Fruit fly (Drosophila melanogaster) whole organism, embryonic: ENCODE measurements around the gene IntS14.

Source experiments
- CG10147 ChIP-seq: fragments of 200-800 bp; sonication (Bioruptor generic); optimal IDR thresholded peaks from 2 replicates; lab custom pipeline; 2019; ENCODE audit warnings: missing biosample characterization, mild to moderate bottlenecking, missing genetic modification characterization, moderate library complexity
- CG10274 ChIP-seq: fragments of 200-800 bp; sonication (Bioruptor generic); optimal IDR thresholded peaks from 3 replicates; lab custom pipeline; 2017; ENCODE audit warnings: missing biosample characterization, mild to moderate bottlenecking, missing genetic modification characterization
- CG10462 ChIP-seq: fragments of 200-800 bp; sonication (Bioruptor generic); optimal IDR thresholded peaks from 2 replicates; lab custom pipeline; 2016; ENCODE audit warnings: missing biosample characterization, missing genetic modification characterization
- CG2120 ChIP-seq: fragments of 200-800 bp; sonication (Bioruptor generic); optimal IDR thresholded peaks from 3 replicates; lab custom pipeline; 2016; ENCODE audit warnings: missing biosample characterization, missing genetic modification characterization
- CG2678 ChIP-seq: fragments of 200-800 bp; sonication (Bioruptor generic); optimal IDR thresholded peaks from 3 replicates; lab custom pipeline; 2019; ENCODE audit warnings: missing biosample characterization, mild to moderate bottlenecking, missing genetic modification characterization, moderate library complexity
- CG42726 ChIP-seq: fragments of 200-800 bp; sonication (Bioruptor generic); IDR thresholded peaks from 2 replicates; pipeline ENCODE4 v1.3.6; 2022; ENCODE audit warnings: missing biosample characterization, missing genetic modification characterization; ENCODE audit not compliant: partially characterized antibody
- CG4328 ChIP-seq: fragments of 200-800 bp; sonication (Bioruptor generic); optimal IDR thresholded peaks from 3 replicates; lab custom pipeline; 2017; ENCODE audit warnings: missing biosample characterization, missing genetic modification reagents, missing genetic modification characterization
- CG4617 ChIP-seq: fragments of 200-800 bp; sonication (Bioruptor generic); optimal IDR thresholded peaks from 3 replicates; lab custom pipeline; 2016; ENCODE audit warnings: missing biosample characterization, missing genetic modification characterization, borderline replicate concordance
- CG6813 ChIP-seq: fragments of 200-800 bp; sonication (Bioruptor generic); optimal IDR thresholded peaks from 2 replicates; lab custom pipeline; 2017; ENCODE audit warnings: missing biosample characterization, missing genetic modification characterization, mild to moderate bottlenecking, moderate library complexity, missing genetic modification reagents
- CG7556 ChIP-seq: fragments of 200-800 bp; sonication (Bioruptor generic); optimal IDR thresholded peaks from 2 replicates; lab custom pipeline; 2017; ENCODE audit warnings: missing biosample characterization, mild to moderate bottlenecking, missing genetic modification characterization
- CG9609 ChIP-seq: fragments of 200-800 bp; sonication (Bioruptor generic); optimal IDR thresholded peaks from 3 replicates; lab custom pipeline; 2016; ENCODE audit warnings: missing biosample characterization, missing genetic modification characterization
- CG9932 ChIP-seq: fragments of 200-800 bp; sonication (Bioruptor generic); IDR thresholded peaks from 2 replicates; pipeline ENCODE4 v1.3.6; 2022; ENCODE audit warnings: missing biosample characterization, missing genetic modification characterization
- CoRest ChIP-seq: fragments of 200-800 bp; sonication (Bioruptor generic); optimal IDR thresholded peaks from 3 replicates; lab custom pipeline; 2018; ENCODE audit warnings: missing biosample characterization, mild to moderate bottlenecking, missing genetic modification characterization, moderate library complexity
- Deaf1 ChIP-seq: fragments of 200-800 bp; optimal IDR thresholded peaks from 3 replicates; lab custom pipeline; 2019; ENCODE audit warnings: missing biosample characterization, mild to moderate bottlenecking, missing genetic modification characterization, moderate library complexity
- Dek ChIP-seq: fragments of 200-800 bp; sonication (Bioruptor generic); optimal IDR thresholded peaks from 3 replicates; lab custom pipeline; 2019; ENCODE audit warnings: missing biosample characterization, mild to moderate bottlenecking, missing genetic modification characterization, moderate library complexity
- Doc3 ChIP-seq: fragments of 200-800 bp; sonication (Bioruptor generic); IDR thresholded peaks from 3 replicates; pipeline ENCODE4 v1.3.6; 2022; ENCODE audit warnings: missing biosample characterization, missing genetic modification characterization; ENCODE audit not compliant: partially characterized antibody
- Fer1 ChIP-seq: fragments of 200-800 bp; sonication (Bioruptor generic); optimal IDR thresholded peaks from 2 replicates; lab custom pipeline; 2017; ENCODE audit warnings: missing biosample characterization, mild to moderate bottlenecking, missing genetic modification characterization
- HHEX ChIP-seq: fragments of 200-800 bp; sonication (Bioruptor generic); optimal IDR thresholded peaks from 3 replicates; lab custom pipeline; 2017; ENCODE audit warnings: missing biosample characterization, mild to moderate bottlenecking, missing genetic modification characterization, missing genetic modification reagents
- Hmr ChIP-seq: fragments of 200-800 bp; sonication (Bioruptor generic); optimal IDR thresholded peaks from 3 replicates; lab custom pipeline; 2017; ENCODE audit warnings: mild to moderate bottlenecking, missing biosample characterization, missing genetic modification reagents, missing genetic modification characterization
- Hr3 ChIP-seq: fragments of 200-800 bp; sonication (Bioruptor generic); optimal IDR thresholded peaks from 3 replicates; lab custom pipeline; 2016; ENCODE audit warnings: missing biosample characterization, missing genetic modification characterization
- Jarid2 ChIP-seq: fragments of 200-800 bp; sonication (Bioruptor generic); optimal IDR thresholded peaks from 3 replicates; lab custom pipeline; 2017; ENCODE audit warnings: mild to moderate bottlenecking, missing biosample characterization, missing genetic modification reagents, missing genetic modification characterization
- Med ChIP-seq: fragments of 200-800 bp; sonication (Bioruptor generic); peaks from one replicate; lab custom pipeline; 2016; ENCODE audit warnings: missing biosample characterization, missing genetic modification characterization, mild to moderate bottlenecking, inconsistent platforms, moderate library complexity
- Meics ChIP-seq: fragments of 200-800 bp; sonication (Bioruptor generic); optimal IDR thresholded peaks from 2 replicates; lab custom pipeline; 2017; ENCODE audit warnings: missing biosample characterization, mild to moderate bottlenecking, missing genetic modification characterization
- Six4 ChIP-seq: fragments of 200-800 bp; sonication (Bioruptor generic); optimal IDR thresholded peaks from 2 replicates; lab custom pipeline; 2016; ENCODE audit warnings: missing biosample characterization, missing genetic modification characterization
- abd-A ChIP-seq: fragments of 200-800 bp; sonication (Bioruptor generic); optimal IDR thresholded peaks from 3 replicates; lab custom pipeline; 2019; ENCODE audit warnings: missing biosample characterization, mild to moderate bottlenecking, missing genetic modification characterization, moderate library complexity
- az2 ChIP-seq: fragments of 200-800 bp; sonication (Bioruptor generic); optimal IDR thresholded peaks from 3 replicates; lab custom pipeline; 2016; ENCODE audit warnings: missing biosample characterization, missing genetic modification characterization
- caup ChIP-seq: fragments of 200-800 bp; sonication (Bioruptor generic); optimal IDR thresholded peaks from 3 replicates; lab custom pipeline; 2017; ENCODE audit warnings: missing biosample characterization, mild to moderate bottlenecking, missing genetic modification characterization, moderate library complexity; ENCODE audit not compliant: severe bottlenecking
- cwo ChIP-seq: fragments of 200-800 bp; sonication (Bioruptor generic); optimal IDR thresholded peaks from 3 replicates; lab custom pipeline; 2017; ENCODE audit warnings: missing biosample characterization, missing genetic modification characterization, mild to moderate bottlenecking, moderate library complexity, missing genetic modification reagents
- gce ChIP-seq: fragments of 200-800 bp; sonication (Bioruptor generic); IDR thresholded peaks from 3 replicates; pipeline ENCODE4 v1.3.6; 2022; ENCODE audit warnings: missing biosample characterization, missing genetic modification characterization
- gem ChIP-seq: fragments of 200-800 bp; sonication (Bioruptor generic); optimal IDR thresholded peaks from 2 replicates; lab custom pipeline; 2019; ENCODE audit warnings: missing biosample characterization, mild to moderate bottlenecking, missing genetic modification characterization, moderate library complexity
- grau ChIP-seq: fragments of 200-800 bp; optimal IDR thresholded peaks from 3 replicates; lab custom pipeline; 2019; ENCODE audit warnings: missing biosample characterization, mild to moderate bottlenecking, missing genetic modification characterization, moderate library complexity
- nau ChIP-seq: fragments of 200-800 bp; sonication (Bioruptor generic); optimal IDR thresholded peaks from 3 replicates; lab custom pipeline; 2017; ENCODE audit warnings: missing biosample characterization, mild to moderate bottlenecking, missing genetic modification characterization, missing genetic modification reagents
- pita ChIP-seq: fragments of 200-800 bp; sonication (Bioruptor generic); optimal IDR thresholded peaks from 2 replicates; lab custom pipeline; 2017; ENCODE audit warnings: missing biosample characterization, mild to moderate bottlenecking, missing genetic modification characterization
- prd ChIP-seq, 3 experiments: fragments of >200 bp in 2 of 3; fragments of 200-800 bp in 1 of 3; sonication (Bioruptor generic) in 1 of 3; optimal IDR thresholded peaks in 2 of 3; IDR thresholded peaks in 1 of 3; 2 replicates in 2 of 3; 3 replicates in 1 of 3; pipeline versions ENCODE4 v1.3.6 to Lab custom; 2017 to 2022; ENCODE audit warnings: missing biosample characterization in 1 of 3, missing genetic modification characterization in 1 of 3
- row ChIP-seq: fragments of 200-800 bp; sonication (Bioruptor generic); IDR thresholded peaks from 3 replicates; pipeline ENCODE4 v1.3.6; 2022; ENCODE audit warnings: missing biosample characterization, missing genetic modification characterization
- scrt ChIP-seq: fragments of 200-800 bp; sonication (Bioruptor generic); optimal IDR thresholded peaks from 2 replicates; lab custom pipeline; 2018; ENCODE audit warnings: missing biosample characterization, mild to moderate bottlenecking, missing genetic modification characterization, moderate library complexity
- sens ChIP-seq: fragments of 200-800 bp; sonication (Bioruptor generic); peaks from one replicate; lab custom pipeline; 2016; ENCODE audit warnings: missing biosample characterization, missing genetic modification characterization
- tio ChIP-seq: fragments of 200-800 bp; sonication (Bioruptor generic); optimal IDR thresholded peaks from 2 replicates; lab custom pipeline; 2017; ENCODE audit warnings: missing biosample characterization, missing genetic modification characterization, inconsistent platforms

The IntS14 gene

DNA sequence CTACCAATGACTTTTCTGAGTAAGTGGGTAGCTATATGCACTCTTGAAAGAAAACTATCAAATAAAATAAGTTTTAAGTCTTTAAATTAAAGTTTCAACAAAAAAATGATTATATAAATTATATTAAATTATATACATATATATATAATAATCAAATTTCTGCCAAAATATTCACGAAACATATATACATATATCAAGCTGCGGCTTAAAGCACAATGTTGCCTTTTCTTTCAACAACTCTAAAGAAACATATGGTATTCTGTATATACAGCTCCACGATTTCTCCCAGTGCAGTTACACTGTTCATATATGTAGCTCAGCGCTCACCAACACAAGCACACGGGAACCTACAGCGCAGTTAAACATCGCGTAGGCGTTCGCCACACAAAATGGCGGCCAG lies 28.7 kb upstream of the IntS14 start (continued):
- TF ChIP-seq Fer1 (peak; percentile 50), CG4617 (no peak), cwo (GFP tag; lab: Kevin White, UChicago) (peak; percentile 28), Hr3 (GFP tag; lab: Kevin White, UChicago) (peak; percentile 15), CG2120 (GFP tag; lab: Kevin White, UChicago) (peak; percentile 42), Six4 (GFP tag; lab: Kevin White, UChicago) (no peak), CG7556 (peak; percentile 56), Dek (tag; lab: Kevin White, UChicago) (peak; percentile 29), CG2678 (tag; lab: Kevin White, UChicago) (peak; percentile 60), CG10274 (GFP tag; lab: Kevin White, UChicago) (no peak), az2 (GFP tag; lab: Kevin White, UChicago) (peak; percentile 8), CoRest (peak; percentile 15), CG9609 (GFP tag; lab: Kevin White, UChicago) (no peak), tio (GFP tag; lab: Kevin White, UChicago) (no peak), CG6813 (GFP tag; lab: Kevin White, UChicago) (no peak), CG4328 (GFP tag; lab: Kevin White, UChicago) (no peak), grau (peak; percentile 36), caup (GFP tag; lab: Kevin White, UChicago) (peak; percentile 26), Hmr (GFP tag; lab: Kevin White, UChicago) (peak; percentile 67), gem (tag; lab: Kevin White, UChicago) (peak; percentile 65), sens (GFP tag; lab: Kevin White, UChicago) (peak; percentile 45), CG9932 (GFP tag; lab: Robert Waterston, UW) (peak; percentile 12; the same call in 1 of the 2 replicates), prd (optimal IDR thresholded peaks at IDR 0.05; lab: Kevin White, UChicago) (no peak), prd (GFP tag; IDR thresholded peaks at IDR 0.05; lab: Robert Waterston, UW) (0 out of 3 replicates have a peak, but pooled peaks have one; percentile 10), Meics (peak; percentile 63), nau (no peak), HHEX (GFP tag; lab: Kevin White, UChicago) (peak; percentile 7), CG10147 (GFP tag; lab: Kevin White, UChicago) (peak; percentile 31), Deaf1 (tag; lab: Kevin White, UChicago) (peak; percentile 11), gce (GFP tag; lab: Robert Waterston, UW) (no peak), row (GFP tag; lab: Robert Waterston, UW) (0 out of 3 replicates have a peak, but pooled peaks have one; percentile 33)

DNA sequence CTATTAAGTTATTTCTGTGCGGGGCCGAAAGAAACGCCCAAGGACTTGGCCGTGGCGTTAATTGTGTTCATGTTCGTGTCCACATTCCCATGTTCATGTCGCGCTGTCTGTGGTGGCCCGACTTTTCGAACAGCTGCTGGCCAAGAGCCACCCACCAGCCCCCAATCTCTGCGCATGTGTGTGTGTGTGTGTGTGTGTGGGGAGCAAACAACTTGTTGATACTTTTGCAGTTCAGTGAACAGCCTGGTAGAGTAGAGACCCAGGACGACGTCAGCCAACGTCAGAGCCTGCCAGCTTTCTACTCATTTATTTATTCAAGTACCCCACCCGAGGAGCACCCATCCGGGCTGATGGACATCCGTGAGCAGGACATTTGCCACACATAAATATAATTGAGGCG lies 27.2 kb upstream of the IntS14 start:
- TF ChIP-seq abd-A (tag; lab: Kevin White, UChicago) = peak; percentile 1
- TF ChIP-seq Med (GFP tag; lab: Kevin White, UChicago) = peak; percentile 11
- TF ChIP-seq scrt (GFP tag; lab: Kevin White, UChicago) = peak; percentile 93
- TF ChIP-seq pita (GFP tag; lab: Kevin White, UChicago) = no peak
- no peak for TF ChIP-seq Doc3 (GFP tag; lab: Robert Waterston, UW)
- no peak for TF ChIP-seq CG10462
- TF ChIP-seq CG42726 (GFP tag; lab: Robert Waterston, UW) = no peak
- TF ChIP-seq Jarid2 (GFP tag; lab: Kevin White, UChicago) = no peak
- TF ChIP-seq, all 482 proteins: peak for 3
